Fruit fly (Drosophila melanogaster) whole organism, embryonic: ENCODE results near the gene CG42486.

Source experiments
- CG8281 ChIP-seq: fragments of 200-800 bp; sonication (Bioruptor generic); optimal IDR thresholded peaks from 2 replicates; lab custom pipeline; 2018; ENCODE audit warnings: missing biosample characterization, mild to moderate bottlenecking, missing genetic modification characterization, moderate library complexity
- Chrac-16 ChIP-seq: fragments of 200-800 bp; sonication (Bioruptor generic); optimal IDR thresholded peaks from 3 replicates; lab custom pipeline; 2016; ENCODE audit warnings: missing biosample characterization, missing genetic modification characterization
- stwl ChIP-seq: fragments of 200-800 bp; sonication (Bioruptor generic); optimal IDR thresholded peaks from 3 replicates; lab custom pipeline; 2018; ENCODE audit warnings: missing biosample characterization, mild to moderate bottlenecking, missing genetic modification characterization, moderate library complexity

- no peak for TF ChIP-seq Chrac-16 (GFP tag; lab: Kevin White, UChicago)
- TF ChIP-seq CG8281, result no peak
- no peak for TF ChIP-seq stwl (tag; lab: Kevin White, UChicago)
Observed at dm6 chr2L:11870867-11871452, 28.0 kb downstream of the CG42486 start.
